Worm (Caenorhabditis elegans): Measurements from ENCODE around the gene T10H9.8.

DNA sequence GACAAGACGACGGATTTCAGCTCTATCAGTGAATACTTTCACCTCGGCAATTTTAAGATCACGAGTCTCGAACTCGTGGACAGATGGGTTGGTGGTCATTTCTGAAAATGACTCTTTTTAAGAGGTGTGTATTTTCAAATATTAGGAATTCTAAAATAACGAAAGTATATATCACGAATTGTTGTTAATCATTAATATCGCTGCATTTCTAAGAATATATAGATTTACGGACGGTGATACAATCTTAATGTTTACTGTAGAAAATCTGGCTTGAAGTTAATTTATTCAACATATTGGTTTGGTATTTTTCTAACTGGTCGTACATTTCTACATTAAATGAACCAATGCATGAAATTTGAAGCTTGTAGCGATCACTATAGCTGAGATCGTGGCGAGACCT, 46.9 kb upstream of the T10H9.8 start, which contains the start of gene ZK1055.7:
- no peak for TF ChIP-seq mxl-1 (tag; optimal IDR thresholded peaks at IDR 0.05)
- no peak for TF ChIP-seq ceh-40 (GFP tag; IDR thresholded peaks at IDR 0.05)
- TF ChIP-seq C17E4.6 (GFP tag; IDR thresholded peaks at IDR 0.05), result no peak
- no peak for TF ChIP-seq somi-1 (GFP tag; optimal IDR thresholded peaks at IDR 0.05)
- no peak for TF ChIP-seq K11D2.4 (GFP tag; IDR thresholded peaks at IDR 0.05)
- no peak for TF ChIP-seq dpff-1 (tag; optimal IDR thresholded peaks at IDR 0.05)
- no peak for TF ChIP-seq madf-8 (GFP tag; conservative IDR thresholded peaks at IDR 0.05)

Data from whole organism, young adult.